Worm (Caenorhabditis elegans): ENCODE data around the gene tbc-19.

tbc-19 gene

DNA sequence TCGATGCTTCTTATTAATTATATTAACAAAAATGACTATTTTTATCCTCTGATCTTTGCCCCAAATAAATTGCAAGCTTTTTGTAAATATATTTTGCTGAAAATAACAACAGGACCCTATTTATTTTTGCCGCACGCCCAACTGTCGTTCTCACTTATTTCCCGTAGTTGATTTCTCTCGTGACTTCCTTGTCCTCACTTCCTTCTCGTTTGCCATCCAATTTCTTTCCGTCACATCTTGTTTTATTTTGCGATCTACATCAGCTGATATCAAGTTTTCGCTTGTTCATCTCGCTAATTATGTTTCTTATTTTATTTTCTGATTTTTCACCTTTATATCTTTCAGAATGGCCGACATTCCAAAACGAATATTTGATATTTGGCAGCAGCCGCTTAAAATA lies 37.0 kb downstream of the tbc-19 start, which contains the start of gene F48F7.5:
F48F7.5 (plus strand) TSS at position 340 of the 400 bp plus-strand sequence.
- peak; percentile 20 for TF ChIP-seq hlh-30 (tag; optimal IDR thresholded peaks at IDR 0.05; ENCODE audit: insufficient read depth)
- TF ChIP-seq unc-3 (GFP tag; conservative IDR thresholded peaks at IDR 0.05) = no peak
- TF ChIP-seq unc-3 (tag; optimal IDR thresholded peaks at IDR 0.05) = no peak

DNA sequence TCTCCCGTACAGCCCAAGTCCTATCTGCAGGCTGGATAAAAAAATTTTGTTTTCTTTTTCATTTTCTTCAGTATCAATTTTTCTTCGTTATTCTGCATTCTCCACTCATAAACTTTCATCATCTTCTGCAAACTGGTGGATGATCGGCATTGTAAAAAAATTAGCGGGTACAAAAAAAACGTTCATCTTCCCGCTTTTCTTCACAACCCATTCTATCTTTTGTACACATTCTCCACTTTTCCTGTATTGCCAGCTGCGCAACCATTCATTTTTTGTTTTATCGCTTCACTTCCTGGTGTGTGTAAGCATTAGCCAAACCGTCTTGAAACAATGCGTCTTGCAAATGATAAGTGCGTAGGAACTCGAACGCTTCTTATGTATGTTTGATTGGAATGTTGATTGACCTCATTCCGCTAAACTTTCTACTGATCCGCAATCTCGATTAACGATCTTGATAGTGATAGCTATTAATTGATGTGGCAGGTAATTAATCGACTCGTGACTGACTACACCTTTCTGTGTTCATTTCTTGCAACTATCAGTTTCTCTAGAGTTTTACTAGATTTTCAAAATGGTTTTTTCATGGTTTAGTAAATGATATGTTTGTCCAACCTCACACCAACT lies 37.8 kb downstream of the tbc-19 start:
- TF ChIP-seq unc-55 (GFP tag; optimal IDR thresholded peaks at IDR 0.05) (peak; percentile 66), dve-1 (tag; optimal IDR thresholded peaks at IDR 0.05) (no peak)

ce11 chrX:13973769-13974168 lies 38.5 kb downstream of the tbc-19 start:
- peak; percentile 76 for TF ChIP-seq ceh-18 (tag; optimal IDR thresholded peaks at IDR 0.05)
- peak; percentile 28 for TF ChIP-seq ceh-34 (tag; optimal IDR thresholded peaks at IDR 0.05)
- peak; percentile 57 for TF ChIP-seq unc-42 (tag; optimal IDR thresholded peaks at IDR 0.05)
- TF ChIP-seq tbx-2 (tag; optimal IDR thresholded peaks at IDR 0.05) = peak; percentile 7
- TF ChIP-seq unc-55 (GFP tag; optimal IDR thresholded peaks at IDR 0.05) = peak; percentile 27
- TF ChIP-seq mec-3 (tag; optimal IDR thresholded peaks at IDR 0.05; ENCODE audit: borderline replicate concordance) = no peak
- peak; percentile 13 for TF ChIP-seq ceh-31 (tag; optimal IDR thresholded peaks at IDR 0.05)
- TF ChIP-seq nhr-11 (tag; optimal IDR thresholded peaks at IDR 0.05) = no peak

DNA sequence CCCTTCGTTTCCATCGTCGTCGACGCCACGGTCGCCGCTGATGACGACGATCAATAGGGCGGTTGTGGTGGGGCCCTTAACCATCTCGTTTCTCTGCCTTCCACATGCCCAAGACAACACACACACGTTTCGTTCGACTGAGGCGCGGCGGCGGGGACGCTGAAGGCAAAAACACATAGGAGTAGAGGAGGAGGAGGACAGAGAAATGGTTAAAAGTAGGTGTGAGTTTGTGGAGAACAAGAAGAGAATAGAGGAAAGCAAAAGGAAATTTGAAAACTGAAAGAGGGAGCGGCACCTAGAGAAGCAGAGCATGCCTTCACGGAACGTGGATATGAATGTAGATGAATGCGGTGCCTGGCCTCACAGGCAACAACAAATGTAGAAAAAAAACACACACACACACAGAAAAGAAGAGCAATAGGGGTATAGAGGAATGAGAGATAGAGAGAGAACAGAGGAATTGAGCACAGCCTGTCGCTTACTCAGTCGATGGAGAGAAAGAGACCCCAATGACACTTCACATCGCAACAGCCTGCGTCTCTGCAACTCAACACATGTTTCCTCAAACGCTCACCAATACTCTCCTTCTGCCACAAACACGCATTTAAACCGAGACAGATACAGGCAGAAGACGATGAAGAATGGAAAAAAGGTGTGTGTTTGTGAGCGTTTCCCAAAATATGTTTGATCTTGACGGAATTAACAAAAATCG lies 42.9 kb downstream of the tbc-19 start:
- TF ChIP-seq pat-9 (tag; optimal IDR thresholded peaks at IDR 0.05) = no peak
- TF ChIP-seq T23F11.4 (GFP tag; optimal IDR thresholded peaks at IDR 0.05) = no peak
- peak; percentile 45 for TF ChIP-seq unc-42 (tag; optimal IDR thresholded peaks at IDR 0.05)
- TF ChIP-seq ceh-6 (GFP tag; optimal IDR thresholded peaks at IDR 0.05) = no peak
- peak; percentile 71 for TF ChIP-seq unc-55 (GFP tag; optimal IDR thresholded peaks at IDR 0.05)
- peak; percentile 38 for TF ChIP-seq fkh-6 (tag; optimal IDR thresholded peaks at IDR 0.05)
- no peak for TF ChIP-seq unc-3 (GFP tag; conservative IDR thresholded peaks at IDR 0.05)
- TF ChIP-seq unc-3 (tag; optimal IDR thresholded peaks at IDR 0.05) = no peak
- no peak for TF ChIP-seq npax-4 (tag; optimal IDR thresholded peaks at IDR 0.05)
- TF ChIP-seq C08G9.2 (tag; optimal IDR thresholded peaks at IDR 0.05) = peak; percentile 3
- TF ChIP-seq ets-4 (tag; optimal IDR thresholded peaks at IDR 0.05) = peak; percentile 19
- TF ChIP-seq hlh-8 (tag; optimal IDR thresholded peaks at IDR 0.05) = peak; percentile 11
- TF ChIP-seq hlh-30 (tag; optimal IDR thresholded peaks at IDR 0.05; ENCODE audit: insufficient read depth) = peak; percentile 10
- peak; percentile 8 for TF ChIP-seq ceh-2 (tag; optimal IDR thresholded peaks at IDR 0.05)
- TF ChIP-seq nfya-1 (tag; optimal IDR thresholded peaks at IDR 0.05) = peak; percentile 56
- TF ChIP-seq ceh-31 (tag; optimal IDR thresholded peaks at IDR 0.05) = peak; percentile 48
- peak; percentile 50 for TF ChIP-seq ref-2 (tag; optimal IDR thresholded peaks at IDR 0.05)
- no peak for TF ChIP-seq syd-9 (tag; optimal IDR thresholded peaks at IDR 0.05)
- no peak for TF ChIP-seq nhr-232 (tag; optimal IDR thresholded peaks at IDR 0.05)
- peak; percentile 51 for TF ChIP-seq madf-2 (tag; optimal IDR thresholded peaks at IDR 0.05)
- no peak for TF ChIP-seq zip-5 (tag; optimal IDR thresholded peaks at IDR 0.05)
- TF ChIP-seq ceh-18 (tag; optimal IDR thresholded peaks at IDR 0.05) = peak; percentile 73
- peak; percentile 22 for TF ChIP-seq ztf-16 (tag; optimal IDR thresholded peaks at IDR 0.05)
- TF ChIP-seq tbx-2 (tag; optimal IDR thresholded peaks at IDR 0.05) = peak; percentile 64
- peak; percentile 35 for TF ChIP-seq elt-2 (tag; optimal IDR thresholded peaks at IDR 0.05)
- peak; percentile 40 for TF ChIP-seq ceh-14 (tag; optimal IDR thresholded peaks at IDR 0.05)
- no peak for TF ChIP-seq ceh-45 (GFP tag; IDR thresholded peaks at IDR 0.05)

DNA sequence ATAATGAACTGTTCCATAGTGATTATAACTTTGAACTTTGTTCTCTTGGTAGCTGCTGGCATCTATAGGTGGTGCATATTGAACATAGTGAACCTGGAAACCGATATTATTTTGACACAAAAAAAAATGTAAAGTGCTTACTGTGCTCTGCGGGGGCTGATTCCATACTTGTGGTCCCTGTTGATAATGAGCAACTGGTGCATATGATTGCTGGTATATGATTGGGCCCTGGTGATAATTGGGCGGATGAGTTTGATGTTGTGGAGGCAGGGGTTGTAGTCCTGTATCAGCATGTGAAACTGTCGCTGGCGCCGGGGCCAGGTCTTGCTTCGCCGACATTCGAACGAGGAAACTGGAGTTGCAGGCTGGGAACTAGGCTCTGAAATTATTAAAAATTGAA lies 44.0 kb downstream of the tbc-19 start, which contains the start of gene pqn-39:
pqn-39 (minus strand) TSS at position 385 of the 400 bp plus-strand sequence.
- TF ChIP-seq pax-1 (tag; optimal IDR thresholded peaks at IDR 0.05) (no peak), elt-2 (tag; optimal IDR thresholded peaks at IDR 0.05) (no peak), ceh-45 (GFP tag; IDR thresholded peaks at IDR 0.05) (no peak), dmd-4 (tag; optimal IDR thresholded peaks at IDR 0.05; ENCODE audit: borderline replicate concordance) (no peak), sox-4 (tag; optimal IDR thresholded peaks at IDR 0.05) (no peak), zip-5 (tag; optimal IDR thresholded peaks at IDR 0.05) (no peak), ztf-16 (tag; optimal IDR thresholded peaks at IDR 0.05) (no peak), sdc-2 (tag; optimal IDR thresholded peaks at IDR 0.05) (no peak), C38D4.7 (GFP tag; optimal IDR thresholded peaks at IDR 0.05) (no peak), K02D7.2 (tag; optimal IDR thresholded peaks at IDR 0.05) (no peak), unc-86 (tag; optimal IDR thresholded peaks at IDR 0.05) (no peak), syd-9 (tag; optimal IDR thresholded peaks at IDR 0.05) (no peak), tbx-2 (tag; optimal IDR thresholded peaks at IDR 0.05) (no peak), hlh-8 (tag; optimal IDR thresholded peaks at IDR 0.05) (no peak), hlh-15 (tag; optimal IDR thresholded peaks at IDR 0.05) (no peak), unc-3 (GFP tag; conservative IDR thresholded peaks at IDR 0.05) (no peak), unc-3 (tag; optimal IDR thresholded peaks at IDR 0.05) (no peak), hlh-6 (tag; optimal IDR thresholded peaks at IDR 0.05) (no peak), pag-3 (tag; optimal IDR thresholded peaks at IDR 0.05; ENCODE audit: borderline replicate concordance) (no peak), pros-1 (tag; optimal IDR thresholded peaks at IDR 0.05) (no peak)
